Fruit fly (Drosophila melanogaster) whole organism, prepupa: ENCODE measurements around the gene Klp10A.

Experiments
- CG10669 ChIP-seq: fragments of 200-800 bp; sonication (Bioruptor generic); optimal IDR thresholded peaks from 3 replicates; lab custom pipeline; 2018; ENCODE audit warnings: missing biosample characterization, mild to moderate bottlenecking, missing genetic modification characterization, moderate library complexity
- CG15336 ChIP-seq: fragments of 200-800 bp; sonication (Bioruptor generic); IDR thresholded peaks from 2 replicates; pipeline ENCODE4 v1.3.6; 2022; ENCODE audit warnings: missing biosample characterization, missing genetic modification characterization
- CG16779 ChIP-seq: fragments of 200-800 bp; sonication (Bioruptor generic); optimal IDR thresholded peaks from 3 replicates; lab custom pipeline; 2017; ENCODE audit warnings: missing biosample characterization, mild to moderate bottlenecking, missing genetic modification characterization
- CG3032 ChIP-seq: fragments of 200-800 bp; optimal IDR thresholded peaks from 2 replicates; lab custom pipeline; 2019; ENCODE audit warnings: missing biosample characterization, mild to moderate bottlenecking, missing genetic modification characterization, moderate library complexity
- CG31627 ChIP-seq: fragments of 200-800 bp; sonication (Bioruptor generic); optimal IDR thresholded peaks from 3 replicates; lab custom pipeline; 2016; ENCODE audit warnings: missing biosample characterization, missing genetic modification characterization
- CG32006 ChIP-seq: fragments of 200-800 bp; sonication (Bioruptor generic); optimal IDR thresholded peaks from 3 replicates; lab custom pipeline; 2017; ENCODE audit warnings: missing biosample characterization, mild to moderate bottlenecking, missing genetic modification characterization
- CG6163 ChIP-seq: fragments of 200-800 bp; sonication (Bioruptor generic); IDR thresholded peaks from 3 replicates; pipeline ENCODE4 v1.3.6; 2022; ENCODE audit warnings: missing biosample characterization, missing genetic modification characterization
- CG6792 ChIP-seq: fragments of 200-800 bp; sonication (Bioruptor generic); optimal IDR thresholded peaks from 3 replicates; lab custom pipeline; 2016; ENCODE audit warnings: missing biosample characterization, missing genetic modification characterization
- CG6808 ChIP-seq: fragments of 200-800 bp; sonication (Bioruptor generic); optimal IDR thresholded peaks from 3 replicates; lab custom pipeline; 2017; ENCODE audit warnings: missing biosample characterization, missing genetic modification characterization, mild to moderate bottlenecking, moderate library complexity, missing genetic modification reagents
- CG6854 ChIP-seq: fragments of 200-800 bp; sonication (Bioruptor generic); optimal IDR thresholded peaks from 2 replicates; lab custom pipeline; 2017; ENCODE audit warnings: missing biosample characterization, mild to moderate bottlenecking, missing genetic modification characterization
- CG8119 ChIP-seq: fragments of 200-800 bp; sonication (Bioruptor generic); IDR thresholded peaks from 3 replicates; pipeline ENCODE4 v1.3.6; 2022; ENCODE audit warnings: missing biosample characterization, missing genetic modification characterization
- Eip75B ChIP-seq: fragments of 200-800 bp; sonication (Bioruptor generic); optimal IDR thresholded peaks from 3 replicates; lab custom pipeline; 2016; ENCODE audit warnings: missing biosample characterization, missing genetic modification characterization
- Eip78C ChIP-seq: fragments of 200-800 bp; sonication (Bioruptor generic); peaks from one replicate; lab custom pipeline; 2016; ENCODE audit warnings: missing biosample characterization, missing genetic modification characterization
- Ets96B ChIP-seq: fragments of 200-800 bp; optimal IDR thresholded peaks from 2 replicates; lab custom pipeline; 2019; ENCODE audit warnings: missing biosample characterization, mild to moderate bottlenecking, missing genetic modification characterization, moderate library complexity
- Gug ChIP-seq: fragments of 200-800 bp; sonication (Bioruptor generic); IDR thresholded peaks from 2 replicates; pipeline ENCODE4 v1.3.6; 2022; ENCODE audit warnings: missing biosample characterization, missing genetic modification characterization
- Hr38 ChIP-seq: sonication (Bioruptor generic); optimal IDR thresholded peaks from 2 replicates; lab custom pipeline; 2016; ENCODE audit warnings: missing biosample characterization, missing genetic modification characterization
- Hr39 ChIP-seq: fragments of 200-800 bp; sonication (Bioruptor generic); optimal IDR thresholded peaks from 2 replicates; lab custom pipeline; 2016; ENCODE audit warnings: missing biosample characterization, missing genetic modification characterization
- Hr4 ChIP-seq: fragments of 200-800 bp; sonication (Bioruptor generic); optimal IDR thresholded peaks from 3 replicates; lab custom pipeline; 2016; ENCODE audit warnings: missing biosample characterization, missing genetic modification characterization
- Met ChIP-seq: fragments of 200-800 bp; sonication (Bioruptor generic); optimal IDR thresholded peaks from 3 replicates; lab custom pipeline; 2016; ENCODE audit warnings: missing biosample characterization, missing genetic modification characterization
- Sox14 ChIP-seq: fragments of 200-800 bp; sonication (Bioruptor generic); optimal IDR thresholded peaks from 3 replicates; lab custom pipeline; 2016; ENCODE audit warnings: missing biosample characterization, missing genetic modification characterization
- achi ChIP-seq: fragments of 200-800 bp; sonication (Bioruptor generic); optimal IDR thresholded peaks from 3 replicates; lab custom pipeline; 2016; ENCODE audit warnings: missing biosample characterization, missing genetic modification characterization
- acj6 ChIP-seq: fragments of 200-800 bp; sonication (Bioruptor generic); optimal IDR thresholded peaks from 3 replicates; lab custom pipeline; 2016; ENCODE audit warnings: missing biosample characterization, missing genetic modification characterization
- cyc ChIP-seq: fragments of 200-800 bp; sonication (Bioruptor generic); optimal IDR thresholded peaks from 3 replicates; lab custom pipeline; 2016; ENCODE audit warnings: missing biosample characterization, missing genetic modification characterization
- eg ChIP-seq: fragments of 200-800 bp; sonication (Bioruptor generic); IDR thresholded peaks from 3 replicates; pipeline ENCODE4 v1.3.6; 2022; ENCODE audit warnings: missing biosample characterization, missing genetic modification characterization
- esn ChIP-seq: fragments of 200-800 bp; sonication (Bioruptor generic); optimal IDR thresholded peaks from 2 replicates; lab custom pipeline; 2016; ENCODE audit warnings: missing biosample characterization, mild to moderate bottlenecking, missing genetic modification characterization, moderate library complexity
- fd59A ChIP-seq: fragments of 200-800 bp; sonication (Bioruptor generic); optimal IDR thresholded peaks from 2 replicates; lab custom pipeline; 2017; ENCODE audit warnings: missing biosample characterization, mild to moderate bottlenecking, missing genetic modification characterization, missing genetic modification reagents
- fd85E ChIP-seq: fragments of 200-800 bp; sonication (Bioruptor generic); optimal IDR thresholded peaks from 3 replicates; lab custom pipeline; 2016; ENCODE audit warnings: missing biosample characterization, missing genetic modification characterization
- lz ChIP-seq: fragments of 200-800 bp; sonication (Bioruptor generic); optimal IDR thresholded peaks from 3 replicates; lab custom pipeline; 2016; ENCODE audit warnings: missing biosample characterization, missing genetic modification characterization
- net ChIP-seq: fragments of 200-800 bp; sonication (Bioruptor generic); optimal IDR thresholded peaks from 3 replicates; lab custom pipeline; 2016; ENCODE audit warnings: missing biosample characterization, missing genetic modification characterization
- pdm3 ChIP-seq: fragments of 200-800 bp; sonication (Bioruptor generic); optimal IDR thresholded peaks from 3 replicates; lab custom pipeline; 2016; ENCODE audit warnings: missing biosample characterization, missing genetic modification characterization
- spab ChIP-seq: fragments of 200-800 bp; sonication (Bioruptor generic); optimal IDR thresholded peaks from 2 replicates; lab custom pipeline; 2017; ENCODE audit warnings: missing biosample characterization, mild to moderate bottlenecking, missing genetic modification characterization, missing genetic modification reagents
- ss ChIP-seq, 2 experiments: fragments of 200-800 bp; sonication (Bioruptor generic); optimal IDR thresholded peaks; 2 replicates in 1 of 2; 3 replicates in 1 of 2; lab custom pipeline; 2017 to 2018; ENCODE audit warnings: mild to moderate bottlenecking in 2 of 2, missing biosample characterization in 2 of 2, missing genetic modification characterization in 2 of 2, moderate library complexity in 1 of 2
- svp ChIP-seq: fragments of 200-800 bp; sonication (Bioruptor generic); peaks from one replicate; lab custom pipeline; 2016; ENCODE audit warnings: missing biosample characterization, missing genetic modification characterization
- topi ChIP-seq: fragments of 200-800 bp; sonication (Bioruptor generic); optimal IDR thresholded peaks from 3 replicates; lab custom pipeline; 2016; ENCODE audit warnings: missing biosample characterization, missing genetic modification characterization

The Klp10A gene

dm6 chrX:11132312-11132711 lies 4.6 kb downstream of the Klp10A start, which contains the start of gene CG44385:
TSS of gene CG44385 (minus strand) at chrX:11132412.
- no peak for TF ChIP-seq fd59A (GFP tag; lab: Kevin White, UChicago)
- no peak for TF ChIP-seq CG8119 (GFP tag; lab: Robert Waterston, UW)
- TF ChIP-seq spab = no peak
- no peak for TF ChIP-seq Eip78C (GFP tag; lab: Kevin White, UChicago)
- no peak for TF ChIP-seq Hr38 (GFP tag; lab: Kevin White, UChicago)
- TF ChIP-seq CG6854 (GFP tag; lab: Kevin White, UChicago) = no peak
- no peak for TF ChIP-seq Hr4
- no peak for TF ChIP-seq acj6 (GFP tag; lab: Kevin White, UChicago)

dm6 chrX:11128828-11129227 lies 8.1 kb downstream of the Klp10A start, which contains the start of gene SrpRalpha:
TSS of gene SrpRalpha (minus strand) at chrX:11129087.
- TF ChIP-seq Gug (GFP tag; lab: Robert Waterston, UW) (no peak), Eip75B (GFP tag; lab: Kevin White, UChicago) (no peak), esn (peak; percentile 1), CG15336 (0 out of 2 replicates have a peak, but pooled peaks have one; percentile 15), achi (peak; percentile 99)

DNA sequence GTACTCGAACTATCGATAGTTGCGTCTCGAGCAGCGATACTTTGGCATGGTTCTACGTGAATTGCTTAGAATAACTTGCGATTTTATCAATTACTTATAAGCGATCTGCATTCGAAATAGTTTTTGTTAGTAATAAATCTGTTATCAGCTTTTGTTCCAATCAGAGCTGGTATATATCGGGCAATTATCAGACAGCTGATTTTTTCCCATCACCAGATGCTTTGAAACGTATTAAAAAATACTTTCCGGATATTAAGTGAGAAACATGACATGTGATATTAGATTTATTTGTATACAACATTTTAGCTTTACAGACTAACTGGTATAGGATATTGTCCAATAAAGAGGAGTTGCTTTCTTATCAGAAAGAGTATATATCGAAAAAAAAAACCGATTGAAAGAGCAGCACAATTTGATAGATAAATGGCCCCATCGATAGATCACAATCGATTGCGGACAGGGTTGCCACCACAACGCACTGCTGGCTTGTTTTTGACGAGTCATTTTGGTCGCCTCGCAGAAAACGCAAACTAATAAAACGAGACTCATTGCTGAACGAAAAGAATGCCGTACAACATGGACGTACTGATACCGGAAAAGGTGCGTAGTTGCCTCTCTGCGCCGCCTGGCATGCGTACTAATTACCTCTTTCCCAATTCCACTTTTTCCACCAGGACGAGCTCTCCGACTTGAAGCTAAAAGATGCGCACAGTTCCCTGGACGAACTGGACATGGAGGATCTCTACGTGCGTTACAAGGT lies 12.0 kb downstream of the Klp10A start, which contains the start of gene Rpt3:
Gene Rpt3, plus strand, starts transcription at position 353 of the 760 bp plus-strand sequence.
- TF ChIP-seq svp (GFP tag; lab: Kevin White, UChicago) (no peak), spab (no peak), CG3032 (peak; percentile 5), CG15336 (no peak), CG6854 (GFP tag; lab: Kevin White, UChicago) (peak; percentile 4), CG10669 (GFP tag; lab: Kevin White, UChicago) (no peak), CG6792 (GFP tag; lab: Kevin White, UChicago) (no peak), esn (peak; percentile 38), CG6808 (GFP tag; lab: Kevin White, UChicago) (no peak), cyc (GFP tag; lab: Kevin White, UChicago) (peak; percentile 1), Hr39 (GFP tag; lab: Kevin White, UChicago) (no peak), Eip78C (GFP tag; lab: Kevin White, UChicago) (peak; percentile 69), Hr4 (no peak), lz (no peak), Sox14 (GFP tag; lab: Kevin White, UChicago) (no peak), pdm3 (GFP tag; lab: Kevin White, UChicago) (no peak), fd85E (GFP tag; lab: Kevin White, UChicago) (no peak), Met (GFP tag; lab: Kevin White, UChicago) (no peak), eg (GFP tag; lab: Robert Waterston, UW) (no peak), net (GFP tag; lab: Kevin White, UChicago) (no peak), CG16779 (tag; lab: Kevin White, UChicago) (no peak), CG32006 (GFP tag; lab: Kevin White, UChicago) (no peak), topi (GFP tag; lab: Kevin White, UChicago) (peak; percentile 13), Ets96B (tag; lab: Kevin White, UChicago) (no peak)

dm6 chrX:11124126-11124748 lies 12.7 kb downstream of the Klp10A start, which contains the start of gene CG11122:
TSS of gene CG11122 (minus strand) at chrX:11124726.
- TF ChIP-seq CG6163 (GFP tag; lab: Robert Waterston, UW) = peak; percentile 60; the same call in 2 of the 3 replicates
- TF ChIP-seq ss (GFP tag; optimal IDR thresholded peaks at IDR 0.05; lab: Kevin White, UChicago) = peak; percentile 31 to 38
- TF ChIP-seq CG31627 (GFP tag; lab: Kevin White, UChicago) = no peak
